Worm (Caenorhabditis elegans): Measurements from ENCODE around the gene M163.1.

DNA sequence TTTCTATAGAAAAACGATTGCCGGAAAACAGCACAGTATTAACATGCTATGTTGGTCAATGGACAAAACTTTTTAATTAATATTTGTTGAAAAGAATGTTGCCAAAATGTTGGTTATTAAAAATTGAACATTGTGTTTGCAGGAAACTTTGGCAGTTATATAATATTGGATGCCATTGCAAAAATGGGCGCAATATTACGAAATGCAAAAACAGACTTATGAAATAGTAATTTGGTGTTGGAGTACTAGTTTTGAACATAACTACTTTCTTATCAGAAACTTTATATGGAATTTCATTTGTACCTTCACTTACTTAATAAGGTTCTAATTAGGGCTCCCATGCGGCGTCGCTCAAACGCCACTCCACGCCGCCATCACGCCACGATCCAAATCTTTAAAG, 6.7 kb upstream of the M163.1 start:
- TF ChIP-seq hmg-1.2 (GFP tag; IDR thresholded peaks at IDR 0.05) (no peak), rcor-1 (GFP tag; IDR thresholded peaks at IDR 0.05) (no peak), ceh-91 (GFP tag; IDR thresholded peaks at IDR 0.05) (no peak), ama-1 (optimal IDR thresholded peaks at IDR 0.05) (no peak), ama-1 (GFP tag; optimal IDR thresholded peaks at IDR 0.05) (no peak), ztf-6 (GFP tag; IDR thresholded peaks at IDR 0.05) (no peak), dpl-1 (GFP tag; optimal IDR thresholded peaks at IDR 0.05) (no peak), lag-1 (GFP tag; IDR thresholded peaks at IDR 0.05) (no peak), chd-7 (tag; optimal IDR thresholded peaks at IDR 0.05) (no peak), lsy-27 (tag; optimal IDR thresholded peaks at IDR 0.05; ENCODE audit: borderline replicate concordance, insufficient read depth) (no peak), madf-10 (tag; optimal IDR thresholded peaks at IDR 0.05) (no peak), ztf-26 (tag; optimal IDR thresholded peaks at IDR 0.05) (no peak), attf-6 (GFP tag; IDR thresholded peaks at IDR 0.05) (no peak)

Data from whole organism, young adult.